Worm (Caenorhabditis elegans) whole organism, early embryonic: Measurements from ENCODE around the gene drd-10.

Source experiments
- F13C5.2 ChIP-seq: sonication (generic microtip); optimal IDR thresholded peaks from 2 replicates; lab custom pipeline; 2017; ENCODE audit warnings: mild to moderate bottlenecking, missing genetic modification characterization, inconsistent platforms, missing compliant biosample characterization
- aly-1 ChIP-seq: sonication (generic microtip); optimal IDR thresholded peaks from 2 replicates; lab custom pipeline; 2016; ENCODE audit warnings: missing genetic modification characterization, missing compliant biosample characterization
- ama-1 ChIP-seq: fragments of 150-350 bp; optimal IDR thresholded peaks from 2 replicates; lab custom pipeline; 2014
- ceh-13 ChIP-seq: fragments of 200-800 bp; sonication (Bioruptor generic); optimal IDR thresholded peaks from 2 replicates; lab custom pipeline; 2018; ENCODE audit warnings: mild to moderate bottlenecking, missing genetic modification characterization, missing compliant biosample characterization
- ceh-36 ChIP-seq: sonication (generic microtip); optimal IDR thresholded peaks from 2 replicates; lab custom pipeline; 2016; ENCODE audit warnings: missing genetic modification characterization, inconsistent platforms, missing compliant biosample characterization
- ets-7 ChIP-seq: sonication (generic microtip); optimal IDR thresholded peaks from 2 replicates; lab custom pipeline; 2016; ENCODE audit warnings: missing genotype, missing genetic modification characterization, missing compliant biosample characterization
- flt-1 ChIP-seq: fragments of 200-800 bp; sonication (Bioruptor generic); IDR thresholded peaks from 2 replicates; pipeline ENCODE4 v1.3.6; 2022; ENCODE audit warnings: missing genetic modification characterization, missing compliant biosample characterization
- hmbx-1 ChIP-seq: sonication (generic microtip); optimal IDR thresholded peaks from 2 replicates; lab custom pipeline; 2016; ENCODE audit warnings: mild to moderate bottlenecking, missing genetic modification characterization, missing compliant biosample characterization
- hnd-1 ChIP-seq: sonication (generic microtip); optimal IDR thresholded peaks from 2 replicates; lab custom pipeline; 2016; ENCODE audit warnings: missing genetic modification characterization, missing compliant biosample characterization

ce11 chrV:7022981-7023380, 15.6 kb downstream of the drd-10 start:
- no peak for TF ChIP-seq ama-1 (lab: Kevin White, UChicago)
- TF ChIP-seq F13C5.2 (tag; lab: Kevin White, UChicago): no peak
- TF ChIP-seq hnd-1 (tag; lab: Kevin White, UChicago): no peak
- no peak for TF ChIP-seq flt-1 (GFP tag; lab: Robert Waterston, UW)
- TF ChIP-seq ceh-36 (tag; lab: Kevin White, UChicago): no peak
- no peak for TF ChIP-seq ceh-13 (GFP tag; lab: Kevin White, UChicago)
- no peak for TF ChIP-seq hmbx-1 (tag; lab: Kevin White, UChicago)
- TF ChIP-seq aly-1 (tag; lab: Kevin White, UChicago): no peak
- TF ChIP-seq ets-7 (tag; lab: Kevin White, UChicago): no peak
